Worm (Caenorhabditis elegans) whole organism, late embryonic: Measurements from ENCODE around the gene exh-1.

Experiments
- ceh-24 ChIP-seq: sonication (generic microtip); optimal IDR thresholded peaks from 2 replicates; lab custom pipeline; 2016; ENCODE audit warnings: mild to moderate bottlenecking, missing genetic modification characterization, missing compliant biosample characterization
- dve-1 ChIP-seq: sonication (generic microtip); optimal IDR thresholded peaks from 2 replicates; lab custom pipeline; 2017; ENCODE audit warnings: antibody characterized with exemption, mild to moderate bottlenecking, missing genetic modification characterization, missing compliant biosample characterization
- hlh-6 ChIP-seq: sonication (generic microtip); optimal IDR thresholded peaks from 2 replicates; lab custom pipeline; 2016; ENCODE audit warnings: missing genotype, missing genetic modification characterization, missing compliant biosample characterization
- lim-6 ChIP-seq: sonication (generic microtip); optimal IDR thresholded peaks from 2 replicates; lab custom pipeline; 2016; ENCODE audit warnings: missing genetic modification characterization, missing compliant biosample characterization
- pax-1 ChIP-seq: fragments of 150-350 bp; optimal IDR thresholded peaks from 2 replicates; lab custom pipeline; 2014; ENCODE audit warnings: missing biosample characterization, missing genetic modification characterization
- pha-2 ChIP-seq: sonication (generic microtip); optimal IDR thresholded peaks from 2 replicates; lab custom pipeline; 2017; ENCODE audit warnings: mild to moderate bottlenecking, missing genetic modification characterization, missing compliant biosample characterization
- pqm-1 ChIP-seq: sonication (generic microtip); optimal IDR thresholded peaks from 2 replicates; lab custom pipeline; 2016; ENCODE audit warnings: missing genetic modification characterization, missing compliant biosample characterization
- sox-4 ChIP-seq: sonication (generic microtip); optimal IDR thresholded peaks from 2 replicates; lab custom pipeline; 2017; ENCODE audit warnings: mild to moderate bottlenecking, missing genetic modification characterization, inconsistent platforms, missing compliant biosample characterization
- tbx-2 ChIP-seq: sonication (generic microtip); optimal IDR thresholded peaks from 2 replicates; lab custom pipeline; 2016; ENCODE audit warnings: missing genetic modification characterization, missing compliant biosample characterization

- TF ChIP-seq hlh-6 (tag; lab: Kevin White, UChicago) (no peak), ceh-24 (tag; lab: Kevin White, UChicago) (no peak), dve-1 (tag; lab: Kevin White, UChicago) (no peak), lim-6 (tag; lab: Kevin White, UChicago) (no peak), pha-2 (no peak), pqm-1 (tag; lab: Kevin White, UChicago) (no peak), pax-1 (tag; lab: Kevin White, UChicago) (no peak), sox-4 (tag; lab: Kevin White, UChicago) (no peak), tbx-2 (no peak)
Measured at ce11 chrV:3118167-3118566, 38.7 kb upstream of the exh-1 start, which contains the start of gene clec-210.
